Fruit fly (Drosophila melanogaster): ENCODE measurements around the gene Gss2.

Gene Gss2

DNA sequence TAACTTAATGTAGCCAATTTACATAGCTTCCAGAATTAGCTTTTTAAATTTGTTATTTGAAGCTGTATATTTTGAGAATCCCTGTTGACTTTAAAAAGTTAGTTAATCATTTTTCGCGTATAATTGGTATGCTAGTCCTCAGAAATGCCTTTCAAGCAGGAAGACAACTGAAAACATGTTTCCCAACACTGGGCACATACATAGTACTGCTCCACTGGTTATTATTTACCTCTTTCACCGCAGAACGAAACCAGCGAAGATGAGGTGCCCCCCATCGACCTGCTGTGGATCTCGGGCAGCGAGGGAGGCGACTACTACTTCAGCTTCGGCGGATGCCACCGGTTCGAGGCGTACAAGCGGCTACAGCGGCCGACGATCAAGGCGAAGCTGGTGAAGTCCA, 41.7 kb upstream of the Gss2 start:
- TF ChIP-seq pan (optimal IDR thresholded peaks at IDR 0.05) (no peak), Hr78 (GFP tag; optimal IDR thresholded peaks at IDR 0.05) (no peak)

- TF ChIP-seq OdsH (GFP tag; optimal IDR thresholded peaks at IDR 0.05) = peak; percentile 15
- no peak for TF ChIP-seq Hr83 (GFP tag; optimal IDR thresholded peaks at IDR 0.05; ENCODE audit: poor library complexity, severe bottlenecking)
- peak; percentile 27 for TF ChIP-seq ey (GFP tag; optimal IDR thresholded peaks at IDR 0.05)
- TF ChIP-seq br (GFP tag; optimal IDR thresholded peaks at IDR 0.05) = no peak
- TF ChIP-seq Abd-B (GFP tag; optimal IDR thresholded peaks at IDR 0.05) = no peak
- TF ChIP-seq Hnf4 (GFP tag; optimal IDR thresholded peaks at IDR 0.05) = peak; percentile 28
- peak; percentile 32 for TF ChIP-seq rgr (GFP tag; optimal IDR thresholded peaks at IDR 0.05)
- peak; percentile 10 for TF ChIP-seq fru (GFP tag; optimal IDR thresholded peaks at IDR 0.05)
- TF ChIP-seq Vsx2 (GFP tag; optimal IDR thresholded peaks at IDR 0.05; ENCODE audit: partially characterized antibody) = no peak
- TF ChIP-seq h (GFP tag; optimal IDR thresholded peaks at IDR 0.05) = peak; percentile 48
- peak; percentile 34 for TF ChIP-seq Sp1 (GFP tag; optimal IDR thresholded peaks at IDR 0.05)
- TF ChIP-seq Hr78 (GFP tag; optimal IDR thresholded peaks at IDR 0.05) = no peak
- no peak for TF ChIP-seq pan (optimal IDR thresholded peaks at IDR 0.05)
- no peak for TF ChIP-seq Rel (GFP tag; optimal IDR thresholded peaks at IDR 0.05)
- peak; percentile 25 for TF ChIP-seq Rel (tag; optimal IDR thresholded peaks at IDR 0.05)
- no peak for TF ChIP-seq tai (GFP tag; optimal IDR thresholded peaks at IDR 0.05)
- TF ChIP-seq foxo (GFP tag; optimal IDR thresholded peaks at IDR 0.05) = peak in 1 of 2 experiments; percentile 39
- no peak for TF ChIP-seq CrebA (GFP tag; optimal IDR thresholded peaks at IDR 0.05; ENCODE audit: borderline replicate concordance)
- TF ChIP-seq jim (GFP tag; optimal IDR thresholded peaks at IDR 0.05) = no peak
- no peak for TF ChIP-seq CG9705 (GFP tag; optimal IDR thresholded peaks at IDR 0.05)
- peak; percentile 15 for TF ChIP-seq woc (GFP tag; optimal IDR thresholded peaks at IDR 0.05)
- TF ChIP-seq GATAd (GFP tag; optimal IDR thresholded peaks at IDR 0.05) = no peak
- TF ChIP-seq CG32264 (GFP tag; optimal IDR thresholded peaks at IDR 0.05) = no peak
- peak; percentile 48 for TF ChIP-seq HLH106 (tag; optimal IDR thresholded peaks at IDR 0.05)
- TF ChIP-seq Dif (GFP tag; optimal IDR thresholded peaks at IDR 0.05; ENCODE audit: partially characterized antibody) = no peak
- TF ChIP-seq lola (GFP tag; optimal IDR thresholded peaks at IDR 0.05) = no peak
- TF ChIP-seq Dfd (GFP tag; optimal IDR thresholded peaks at IDR 0.05) = no peak
- no peak for TF ChIP-seq Mio (GFP tag; optimal IDR thresholded peaks at IDR 0.05)
- no peak for TF ChIP-seq usp (GFP tag; optimal IDR thresholded peaks at IDR 0.05)
- TF ChIP-seq Myc (optimal IDR thresholded peaks at IDR 0.05) = peak; percentile 0
- no peak for TF ChIP-seq dsf (GFP tag; optimal IDR thresholded peaks at IDR 0.05; ENCODE audit: borderline replicate concordance)
Measured at dm6 chrX:17860711-17861110, 38.8 kb upstream of the Gss2 start, which contains the start of the genes Arp8 and CG6769. Gene Arp8 (minus strand): TSS chrX:17860800. Gene CG6769 (plus strand): TSS chrX:17861002.

DNA sequence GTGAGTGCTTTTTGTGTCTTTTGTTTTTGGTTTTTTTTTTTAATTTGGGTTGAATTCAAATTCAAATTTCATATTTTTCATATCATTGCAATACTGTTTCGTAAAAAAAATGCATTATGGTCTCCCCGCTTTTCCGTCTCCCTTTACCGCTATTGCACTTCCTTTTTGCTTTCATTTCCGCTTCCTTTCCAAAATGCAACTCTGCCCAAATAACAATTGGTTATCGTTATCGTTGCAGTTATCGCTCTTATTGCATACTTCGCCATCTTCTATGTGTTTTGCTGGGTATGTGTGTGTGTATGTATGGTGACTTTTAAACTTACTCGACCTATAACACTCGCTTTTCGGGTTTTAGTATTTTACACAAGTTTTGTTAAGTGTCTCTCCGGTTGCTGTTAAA, 34.4 kb upstream of the Gss2 start:
- TF ChIP-seq Hr78 (GFP tag; optimal IDR thresholded peaks at IDR 0.05) (no peak), br (GFP tag; optimal IDR thresholded peaks at IDR 0.05) (no peak), pan (optimal IDR thresholded peaks at IDR 0.05) (no peak), rgr (GFP tag; optimal IDR thresholded peaks at IDR 0.05) (no peak), foxo (GFP tag; optimal IDR thresholded peaks at IDR 0.05) (no peak), fru (GFP tag; optimal IDR thresholded peaks at IDR 0.05) (no peak), tai (GFP tag; optimal IDR thresholded peaks at IDR 0.05) (no peak), Jra (GFP tag; optimal IDR thresholded peaks at IDR 0.05) (no peak), HLH106 (tag; optimal IDR thresholded peaks at IDR 0.05) (no peak), jim (GFP tag; optimal IDR thresholded peaks at IDR 0.05) (no peak), Myc (optimal IDR thresholded peaks at IDR 0.05) (no peak), lola (GFP tag; optimal IDR thresholded peaks at IDR 0.05) (no peak), psq (GFP tag; optimal IDR thresholded peaks at IDR 0.05) (no peak), brk (GFP tag; optimal IDR thresholded peaks at IDR 0.05) (no peak)

DNA sequence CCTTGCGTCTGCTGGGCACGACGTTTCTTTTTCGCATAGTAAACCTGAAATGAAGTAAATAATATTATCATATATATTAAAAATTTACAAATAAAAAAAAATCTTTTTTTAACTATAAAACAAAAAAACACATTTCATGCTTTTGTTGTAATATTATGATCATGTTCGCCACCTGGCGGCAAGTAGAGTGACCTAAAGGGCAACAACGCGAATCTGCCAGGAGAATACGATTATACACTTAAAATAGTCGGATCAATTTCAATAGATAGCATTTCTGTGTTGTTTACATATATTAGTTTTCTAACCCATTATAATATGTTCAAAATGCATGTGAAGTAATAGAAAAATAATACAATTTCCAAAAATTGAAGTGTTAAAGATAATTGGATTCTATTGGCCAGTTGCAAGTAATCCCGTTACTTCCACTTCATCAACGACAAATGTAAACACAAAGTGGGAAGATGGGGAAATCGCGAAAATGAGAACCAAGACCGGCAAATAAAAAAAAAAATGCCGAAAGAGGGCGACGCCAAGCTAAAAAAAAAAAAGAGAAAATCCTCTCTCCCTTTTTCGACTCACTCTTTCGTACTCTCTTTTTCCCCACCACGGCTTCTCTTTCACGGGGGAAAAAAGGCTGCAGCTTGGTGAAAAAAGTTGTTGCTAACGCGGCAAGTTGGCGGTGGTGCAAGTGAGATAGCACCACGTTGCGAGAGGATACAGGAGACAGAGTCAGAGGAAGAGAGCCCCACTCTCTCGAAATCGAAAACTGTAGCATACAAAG, 28.7 kb upstream of the Gss2 start:
- TF ChIP-seq Dif (GFP tag; optimal IDR thresholded peaks at IDR 0.05; ENCODE audit: partially characterized antibody) = peak; percentile 19
- peak; percentile 3 for TF ChIP-seq fru (GFP tag; optimal IDR thresholded peaks at IDR 0.05)
- TF ChIP-seq Sp1 (GFP tag; optimal IDR thresholded peaks at IDR 0.05) = no peak
- no peak for TF ChIP-seq dmrt93B (GFP tag; optimal IDR thresholded peaks at IDR 0.05)
- no peak for TF ChIP-seq Rel (GFP tag; optimal IDR thresholded peaks at IDR 0.05)
- TF ChIP-seq Rel (tag; optimal IDR thresholded peaks at IDR 0.05) = no peak
- peak in 1 of 2 experiments; percentile 11 for TF ChIP-seq dl (GFP tag; optimal IDR thresholded peaks at IDR 0.05; ENCODE audit: insufficient read depth in 1 of 2, partially characterized antibody in 2 of 2)

Measured in whole organism, wandering third instar larva.